Fruit fly (Drosophila melanogaster) Kc167 (cell line): ENCODE measurements around the gene CG9759.

ENCODE experiments used
- Myc ChIP-seq: fragments of >200 bp; optimal IDR thresholded peaks from 2 replicates; lab custom pipeline; 2017; ENCODE audit warnings: missing external identifiers
- Sin3A ChIP-seq: fragments of >200 bp; optimal IDR thresholded peaks from 2 replicates; lab custom pipeline; 2018; ENCODE audit warnings: missing external identifiers
- h ChIP-seq: fragments of >200 bp; optimal IDR thresholded peaks from 3 replicates; lab custom pipeline; 2018; ENCODE audit warnings: missing external identifiers
- insv ChIP-seq: fragments of >200 bp; optimal IDR thresholded peaks from 3 replicates; lab custom pipeline; 2018; ENCODE audit warnings: missing external identifiers
- psq ChIP-seq: fragments of >200 bp; optimal IDR thresholded peaks from 2 replicates; lab custom pipeline; 2017; ENCODE audit warnings: missing external identifiers
- ttk ChIP-seq: sonication (Bioruptor generic); optimal IDR thresholded peaks from 2 replicates; lab custom pipeline; 2017; ENCODE audit warnings: missing external identifiers

CG9759 gene

DNA sequence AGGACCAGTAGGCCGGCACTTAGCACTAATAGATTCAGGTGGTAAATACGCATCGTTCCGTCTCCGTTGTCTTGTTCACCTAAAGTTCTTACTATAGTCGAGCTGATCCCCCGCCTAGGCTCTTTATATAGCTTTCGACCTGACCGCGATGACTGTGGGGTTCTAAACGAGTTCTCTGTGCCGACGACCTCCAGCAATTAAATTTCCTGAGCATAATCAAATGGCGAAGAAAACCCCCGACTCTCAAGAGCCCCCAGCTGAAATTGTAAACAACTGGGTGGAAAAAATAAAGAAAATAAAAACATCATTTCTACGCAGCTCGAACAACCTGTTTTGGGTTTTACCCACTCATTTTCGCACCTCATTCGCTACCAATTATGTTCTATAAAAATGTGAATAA, at the start of gene CG9759:
CG9759 (minus strand) TSS at position 101 of the 400 bp plus-strand sequence.
- no peak for TF ChIP-seq ttk (lab: Kevin White, UChicago)
- TF ChIP-seq psq (lab: Kevin White, UChicago): no peak
- TF ChIP-seq insv (lab: Kevin White, UChicago): no peak
- TF ChIP-seq Myc (lab: Kevin White, UChicago): no peak
- TF ChIP-seq h: no peak
- TF ChIP-seq Sin3A (lab: Kevin White, UChicago): no peak

- TF ChIP-seq ttk (lab: Kevin White, UChicago): no peak
- no peak for TF ChIP-seq Myc (lab: Kevin White, UChicago)
- no peak for TF ChIP-seq h
- TF ChIP-seq Sin3A (lab: Kevin White, UChicago): no peak
- no peak for TF ChIP-seq insv (lab: Kevin White, UChicago)
- TF ChIP-seq psq (lab: Kevin White, UChicago): no peak
These were observed 47.2 kb upstream of the CG9759 start, which contains the start of gene Rbp4 for dm6 chr3R:13656294-13656693. Gene Rbp4 (minus strand): TSS chr3R:13656394.

- TF ChIP-seq Myc (lab: Kevin White, UChicago): no peak
- no peak for TF ChIP-seq insv (lab: Kevin White, UChicago)
- no peak for TF ChIP-seq ttk (lab: Kevin White, UChicago)
- TF ChIP-seq Sin3A (lab: Kevin White, UChicago): no peak
- no peak for TF ChIP-seq h
- TF ChIP-seq psq (lab: Kevin White, UChicago): no peak
These were observed 38.9 kb upstream of the CG9759 start for dm6 chr3R:13647734-13648541.

DNA sequence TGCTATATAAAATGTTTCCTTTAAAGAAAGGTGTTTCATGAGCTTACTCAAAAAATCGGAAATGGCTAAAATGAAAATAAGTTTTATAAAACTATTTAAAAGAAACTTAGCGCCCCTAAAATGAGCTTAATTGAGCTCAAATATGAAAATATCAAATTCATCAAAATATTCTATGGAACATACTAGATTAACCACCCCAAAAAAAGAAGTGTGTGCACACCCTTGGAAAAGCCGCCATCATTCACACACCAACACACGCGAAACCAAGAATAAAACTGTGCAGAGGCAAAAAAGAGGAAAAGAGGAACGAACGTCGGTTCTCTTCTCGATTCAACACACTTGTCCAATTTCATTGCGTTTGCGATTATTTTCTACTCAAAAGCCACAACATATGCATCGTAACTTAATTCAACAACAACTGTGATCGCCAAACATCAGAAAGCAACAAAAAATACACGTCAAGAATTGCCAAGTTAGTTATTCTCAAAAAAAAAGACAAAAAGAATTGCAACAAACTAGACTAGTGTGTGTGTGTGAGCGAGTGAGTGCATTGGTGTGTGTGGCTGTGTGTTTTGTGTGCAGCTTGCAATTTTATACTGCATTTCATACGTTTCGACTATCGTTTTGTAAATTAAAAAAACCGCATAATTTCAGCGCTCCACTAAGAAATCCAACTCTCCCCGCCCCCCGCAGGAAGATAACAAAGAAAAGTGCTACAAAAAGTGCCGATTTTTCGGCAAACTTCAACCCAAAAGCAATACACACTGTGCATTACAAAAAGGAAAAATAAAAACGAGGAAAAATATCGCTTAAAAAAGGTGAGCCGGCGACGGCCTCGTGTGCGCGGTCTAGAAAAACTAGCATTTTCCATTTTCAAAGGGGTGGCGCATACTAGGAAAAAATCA, 37.9 kb upstream of the CG9759 start, which contains the start of gene rin:
rin (plus strand) TSS at position 276 of the 905 bp plus-strand sequence.
- TF ChIP-seq Sin3A (lab: Kevin White, UChicago) (no peak), Myc (lab: Kevin White, UChicago) (no peak), ttk (lab: Kevin White, UChicago) (no peak), h (no peak), insv (lab: Kevin White, UChicago) (no peak), psq (lab: Kevin White, UChicago) (no peak)

DNA sequence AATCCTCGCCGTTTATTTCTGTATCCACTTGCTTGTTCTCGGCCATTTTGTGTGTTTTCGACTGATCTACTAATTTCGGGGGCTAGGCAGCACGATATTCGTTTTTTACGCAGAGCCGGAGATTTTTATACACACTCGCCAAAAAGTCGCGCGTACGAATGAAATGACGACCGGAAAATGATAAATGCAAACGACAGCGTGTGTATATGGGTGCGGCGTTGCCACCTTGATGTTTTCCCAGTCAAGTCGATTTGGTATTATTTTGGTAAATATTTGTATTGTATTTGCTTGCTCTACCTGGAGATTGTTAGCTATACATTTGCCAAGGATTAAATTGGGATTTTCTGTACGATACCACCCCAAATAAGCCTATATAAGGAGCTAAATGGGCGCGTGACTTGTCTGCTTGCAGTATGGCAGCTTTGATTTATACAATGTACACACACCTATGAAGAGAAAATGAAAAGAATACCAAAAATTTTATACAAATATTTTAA, 36.9 kb upstream of the CG9759 start, which contains the start of gene sqd:
sqd (minus strand) TSS at position 431 of the 497 bp plus-strand sequence.
- TF ChIP-seq Myc (lab: Kevin White, UChicago) (no peak), h (no peak), insv (lab: Kevin White, UChicago) (no peak), psq (lab: Kevin White, UChicago) (no peak), ttk (lab: Kevin White, UChicago) (no peak), Sin3A (lab: Kevin White, UChicago) (no peak)

DNA sequence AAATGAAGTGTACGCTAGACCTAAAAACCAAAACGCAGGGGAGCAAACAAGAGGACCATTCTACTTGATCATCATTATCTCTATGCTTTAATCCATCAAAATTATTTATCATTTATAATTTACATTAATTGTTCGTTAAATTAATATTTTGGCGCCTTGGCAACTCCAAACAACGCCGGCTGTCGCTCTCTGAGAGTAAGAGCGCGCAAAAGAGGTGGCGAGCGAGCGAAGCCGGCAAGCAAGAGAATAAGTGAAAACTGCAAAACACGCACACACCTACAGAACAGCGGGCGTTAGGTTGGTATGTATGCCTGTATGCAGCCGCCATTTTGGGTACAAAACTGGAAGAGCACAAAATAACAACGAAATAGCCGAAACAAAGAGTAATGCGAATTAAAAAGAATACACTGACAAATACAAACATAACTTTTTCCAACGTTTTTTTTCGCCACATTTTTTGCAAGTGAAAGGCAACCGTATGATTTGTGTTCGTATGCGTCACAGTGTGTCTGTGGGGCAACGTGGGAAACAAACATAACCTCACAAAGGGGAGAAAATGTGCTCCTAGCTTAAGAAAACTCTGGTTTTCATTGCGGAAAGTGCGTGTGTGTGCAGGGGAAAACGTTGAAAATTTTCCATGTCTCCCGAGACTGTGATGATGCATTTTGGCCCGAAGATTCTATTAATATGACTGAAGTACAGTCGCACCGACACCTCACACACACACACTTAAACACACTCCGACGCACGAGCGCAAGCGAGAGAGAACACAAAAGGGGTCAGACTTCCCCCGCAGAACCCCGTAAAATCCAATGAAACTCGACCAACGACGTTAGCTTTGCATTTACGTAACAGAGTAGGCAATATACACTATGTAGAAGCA, 36.0 kb upstream of the CG9759 start:
- TF ChIP-seq psq (lab: Kevin White, UChicago): no peak
- no peak for TF ChIP-seq insv (lab: Kevin White, UChicago)
- TF ChIP-seq ttk (lab: Kevin White, UChicago): no peak
- no peak for TF ChIP-seq Sin3A (lab: Kevin White, UChicago)
- TF ChIP-seq Myc (lab: Kevin White, UChicago): no peak
- no peak for TF ChIP-seq h

dm6 chr3R:13631642-13632041, 22.6 kb upstream of the CG9759 start, which contains the start of gene CG10841:
Gene CG10841 (plus strand): TSS chr3R:13631942.
- TF ChIP-seq ttk (lab: Kevin White, UChicago) (no peak), psq (lab: Kevin White, UChicago) (no peak)

DNA sequence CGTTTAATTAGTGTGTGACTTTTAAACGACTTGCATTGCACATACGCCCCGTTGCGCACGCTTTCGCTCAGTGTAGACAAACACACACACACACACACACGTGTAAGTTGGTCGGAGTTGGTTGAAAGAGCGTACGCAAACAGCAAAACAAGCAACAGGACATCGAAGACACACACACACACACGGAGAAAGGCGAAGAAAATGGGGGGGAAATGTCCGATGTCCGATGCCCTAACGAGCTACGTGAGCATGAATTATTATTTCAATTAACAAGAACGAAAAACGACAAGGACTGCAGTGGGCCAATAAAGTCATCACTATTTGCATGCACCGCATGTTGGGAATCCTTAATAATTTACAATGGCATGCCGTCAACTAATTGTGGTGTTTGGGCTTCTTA, 8.2 kb upstream of the CG9759 start:
- no peak for TF ChIP-seq Sin3A (lab: Kevin White, UChicago)
- no peak for TF ChIP-seq psq (lab: Kevin White, UChicago)
- TF ChIP-seq insv (lab: Kevin White, UChicago): no peak
- TF ChIP-seq Myc (lab: Kevin White, UChicago): no peak
- no peak for TF ChIP-seq ttk (lab: Kevin White, UChicago)
- no peak for TF ChIP-seq h

DNA sequence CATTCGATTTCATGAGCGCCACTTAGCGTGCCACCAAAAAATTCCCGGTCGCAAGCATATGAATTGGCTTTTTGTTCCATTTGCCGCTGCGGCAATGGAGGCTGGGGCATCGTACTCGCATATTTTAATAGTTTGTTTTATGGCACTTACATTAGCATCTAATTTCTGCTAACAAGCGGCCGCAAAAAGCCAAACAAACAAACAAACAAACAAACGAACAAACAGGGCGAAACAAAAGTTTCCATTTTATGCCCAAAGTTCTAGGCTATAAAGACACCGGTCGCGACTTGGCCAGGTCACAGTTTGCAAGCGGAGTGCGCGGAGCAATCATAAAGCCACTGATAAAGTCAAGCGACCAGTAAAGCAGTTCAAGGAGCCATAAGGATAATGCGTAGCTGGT, 6.6 kb upstream of the CG9759 start, which contains the start of gene CG9269:
CG9269 (plus strand) TSS at position 301 of the 400 bp plus-strand sequence.
- no peak for TF ChIP-seq psq (lab: Kevin White, UChicago)
- no peak for TF ChIP-seq h
- no peak for TF ChIP-seq Sin3A (lab: Kevin White, UChicago)
- no peak for TF ChIP-seq Myc (lab: Kevin White, UChicago)
- no peak for TF ChIP-seq ttk (lab: Kevin White, UChicago)
- no peak for TF ChIP-seq insv (lab: Kevin White, UChicago)

- no peak for TF ChIP-seq Sin3A (lab: Kevin White, UChicago)
- no peak for TF ChIP-seq psq (lab: Kevin White, UChicago)
- no peak for TF ChIP-seq h
- no peak for TF ChIP-seq ttk (lab: Kevin White, UChicago)
- no peak for TF ChIP-seq insv (lab: Kevin White, UChicago)
These were observed 6.0 kb upstream of the CG9759 start for dm6 chr3R:13615007-13615406.
